Fruit fly (Drosophila melanogaster): ENCODE measurements around the gene CG6733.

The CG6733 gene

dm6 chr3R:23127796-23128195, 30.3 kb downstream of the CG6733 start, which contains the start of gene CG31457:
CG31457 (minus strand) TSS chr3R:23127981.
- TF ChIP-seq CG9948 (tag; optimal IDR thresholded peaks at IDR 0.05) (no peak), CG14655 (GFP tag; optimal IDR thresholded peaks at IDR 0.05) (no peak), Ets98B (GFP tag; IDR thresholded peaks at IDR 0.05) (no peak), CG15710 (tag; optimal IDR thresholded peaks at IDR 0.05) (no peak), CG8159 (tag; optimal IDR thresholded peaks at IDR 0.05) (no peak), CG34367 (tag; optimal IDR thresholded peaks at IDR 0.05) (no peak), Snoo (tag; optimal IDR thresholded peaks at IDR 0.05) (no peak), EcR (GFP tag; optimal IDR thresholded peaks at IDR 0.05) (no peak), Pif1A (GFP tag; optimal IDR thresholded peaks at IDR 0.05) (no peak), gl (tag; optimal IDR thresholded peaks at IDR 0.05) (no peak), CG13204 (GFP tag; optimal IDR thresholded peaks at IDR 0.05) (no peak), CG8301 (tag; optimal IDR thresholded peaks at IDR 0.05) (no peak), D1 (tag; optimal IDR thresholded peaks at IDR 0.05) (no peak), Pif1B (GFP tag; optimal IDR thresholded peaks at IDR 0.05) (no peak), CG10348 (GFP tag; IDR thresholded peaks at IDR 0.05) (no peak), rn (GFP tag; IDR thresholded peaks at IDR 0.05) (no peak), CG17806 (tag; optimal IDR thresholded peaks at IDR 0.05) (no peak)

dm6 chr3R:23129617-23130016, 32.1 kb downstream of the CG6733 start:
- TF ChIP-seq CG14655 (GFP tag; optimal IDR thresholded peaks at IDR 0.05) (no peak), CG34367 (tag; optimal IDR thresholded peaks at IDR 0.05) (no peak), CG32121 (GFP tag; IDR thresholded peaks at IDR 0.05) (no peak), CG10348 (GFP tag; IDR thresholded peaks at IDR 0.05) (no peak), fd96Ca (GFP tag; IDR thresholded peaks at IDR 0.05) (no peak), CG13204 (GFP tag; optimal IDR thresholded peaks at IDR 0.05) (no peak), CG4496 (GFP tag; IDR thresholded peaks at IDR 0.05) (no peak), CG8159 (tag; optimal IDR thresholded peaks at IDR 0.05) (no peak), Pif1B (GFP tag; optimal IDR thresholded peaks at IDR 0.05) (no peak), CG12605 (GFP tag; IDR thresholded peaks at IDR 0.05) (no peak), gl (tag; optimal IDR thresholded peaks at IDR 0.05) (no peak), CG17806 (tag; optimal IDR thresholded peaks at IDR 0.05) (no peak), CG9948 (tag; optimal IDR thresholded peaks at IDR 0.05) (no peak), EcR (GFP tag; optimal IDR thresholded peaks at IDR 0.05) (no peak), D1 (tag; optimal IDR thresholded peaks at IDR 0.05) (no peak), CG15710 (tag; optimal IDR thresholded peaks at IDR 0.05) (no peak), Snoo (tag; optimal IDR thresholded peaks at IDR 0.05) (no peak), Ets98B (GFP tag; IDR thresholded peaks at IDR 0.05) (no peak)

dm6 chr3R:23130181-23130580, 32.7 kb downstream of the CG6733 start:
- TF ChIP-seq Ets98B (GFP tag; IDR thresholded peaks at IDR 0.05) (no peak), rn (GFP tag; IDR thresholded peaks at IDR 0.05) (no peak), CG8301 (tag; optimal IDR thresholded peaks at IDR 0.05) (no peak), CG9948 (tag; optimal IDR thresholded peaks at IDR 0.05) (no peak), Pif1A (GFP tag; optimal IDR thresholded peaks at IDR 0.05) (no peak), CG12605 (GFP tag; IDR thresholded peaks at IDR 0.05) (no peak), fd96Ca (GFP tag; IDR thresholded peaks at IDR 0.05) (no peak), Pif1B (GFP tag; optimal IDR thresholded peaks at IDR 0.05) (no peak), CG15710 (tag; optimal IDR thresholded peaks at IDR 0.05) (no peak), EcR (GFP tag; optimal IDR thresholded peaks at IDR 0.05) (no peak), CG4496 (GFP tag; IDR thresholded peaks at IDR 0.05) (no peak)

- TF ChIP-seq Snoo (tag; optimal IDR thresholded peaks at IDR 0.05): no peak
- no peak for TF ChIP-seq CG32121 (GFP tag; IDR thresholded peaks at IDR 0.05)
- TF ChIP-seq Pif1A (GFP tag; optimal IDR thresholded peaks at IDR 0.05): no peak
- TF ChIP-seq fd96Ca (GFP tag; IDR thresholded peaks at IDR 0.05): 0 out of 3 replicates have a peak, but pooled peaks have one; percentile 8
- TF ChIP-seq CG14655 (GFP tag; optimal IDR thresholded peaks at IDR 0.05): no peak
- TF ChIP-seq CG17806 (tag; optimal IDR thresholded peaks at IDR 0.05): no peak
- no peak for TF ChIP-seq CG8159 (tag; optimal IDR thresholded peaks at IDR 0.05)
These were observed 33.4 kb downstream of the CG6733 start for dm6 chr3R:23130884-23131283.

dm6 chr3R:23131341-23131884, 33.9 kb downstream of the CG6733 start:
- TF ChIP-seq CG8301 (tag; optimal IDR thresholded peaks at IDR 0.05) (no peak), fd96Ca (GFP tag; IDR thresholded peaks at IDR 0.05) (no peak), EcR (GFP tag; optimal IDR thresholded peaks at IDR 0.05) (no peak), CG9948 (tag; optimal IDR thresholded peaks at IDR 0.05) (no peak), CG12605 (GFP tag; IDR thresholded peaks at IDR 0.05) (no peak), CG13204 (GFP tag; optimal IDR thresholded peaks at IDR 0.05) (no peak), Pif1B (GFP tag; optimal IDR thresholded peaks at IDR 0.05) (no peak), D1 (tag; optimal IDR thresholded peaks at IDR 0.05) (no peak), Snoo (tag; optimal IDR thresholded peaks at IDR 0.05) (no peak), Ets98B (GFP tag; IDR thresholded peaks at IDR 0.05) (no peak), CG10348 (GFP tag; IDR thresholded peaks at IDR 0.05) (no peak), Pif1A (GFP tag; optimal IDR thresholded peaks at IDR 0.05) (no peak), CG4496 (GFP tag; IDR thresholded peaks at IDR 0.05) (no peak), CG8159 (tag; optimal IDR thresholded peaks at IDR 0.05) (no peak), rn (GFP tag; IDR thresholded peaks at IDR 0.05) (no peak), CG34367 (tag; optimal IDR thresholded peaks at IDR 0.05) (no peak), CG17806 (tag; optimal IDR thresholded peaks at IDR 0.05) (no peak), gl (tag; optimal IDR thresholded peaks at IDR 0.05) (no peak), CG15710 (tag; optimal IDR thresholded peaks at IDR 0.05) (no peak)

dm6 chr3R:23132299-23132698, 34.8 kb downstream of the CG6733 start:
- TF ChIP-seq Pif1B (GFP tag; optimal IDR thresholded peaks at IDR 0.05) (no peak), CG17806 (tag; optimal IDR thresholded peaks at IDR 0.05) (no peak), Ets98B (GFP tag; IDR thresholded peaks at IDR 0.05) (no peak), Pif1A (GFP tag; optimal IDR thresholded peaks at IDR 0.05) (no peak), D1 (tag; optimal IDR thresholded peaks at IDR 0.05) (no peak), CG4496 (GFP tag; IDR thresholded peaks at IDR 0.05) (no peak), EcR (GFP tag; optimal IDR thresholded peaks at IDR 0.05) (no peak), CG13204 (GFP tag; optimal IDR thresholded peaks at IDR 0.05) (no peak), CG34367 (tag; optimal IDR thresholded peaks at IDR 0.05) (no peak), gl (tag; optimal IDR thresholded peaks at IDR 0.05) (no peak), CG9948 (tag; optimal IDR thresholded peaks at IDR 0.05) (no peak), CG32121 (GFP tag; IDR thresholded peaks at IDR 0.05) (no peak), CG8301 (tag; optimal IDR thresholded peaks at IDR 0.05) (no peak), CG8159 (tag; optimal IDR thresholded peaks at IDR 0.05) (no peak), CG10348 (GFP tag; IDR thresholded peaks at IDR 0.05) (no peak), fd96Ca (GFP tag; IDR thresholded peaks at IDR 0.05) (no peak), CG14655 (GFP tag; optimal IDR thresholded peaks at IDR 0.05) (no peak), Snoo (tag; optimal IDR thresholded peaks at IDR 0.05) (no peak), CG15710 (tag; optimal IDR thresholded peaks at IDR 0.05) (no peak), rn (GFP tag; IDR thresholded peaks at IDR 0.05) (no peak)

Measured in whole organism, pupa.